Worm (Caenorhabditis elegans): ENCODE results near the gene W07G4.5.

ce11 chrV:13045017-13045416 is 2.8 kb upstream of the W07G4.5 start:
- no peak for TF ChIP-seq W03F9.2 (tag; optimal IDR thresholded peaks at IDR 0.05)
- TF ChIP-seq him-1 (tag; optimal IDR thresholded peaks at IDR 0.05), result no peak
- TF ChIP-seq dao-5 (tag; optimal IDR thresholded peaks at IDR 0.05), result no peak
